Worm (Caenorhabditis elegans): ENCODE measurements around the gene srt-73.

DNA sequence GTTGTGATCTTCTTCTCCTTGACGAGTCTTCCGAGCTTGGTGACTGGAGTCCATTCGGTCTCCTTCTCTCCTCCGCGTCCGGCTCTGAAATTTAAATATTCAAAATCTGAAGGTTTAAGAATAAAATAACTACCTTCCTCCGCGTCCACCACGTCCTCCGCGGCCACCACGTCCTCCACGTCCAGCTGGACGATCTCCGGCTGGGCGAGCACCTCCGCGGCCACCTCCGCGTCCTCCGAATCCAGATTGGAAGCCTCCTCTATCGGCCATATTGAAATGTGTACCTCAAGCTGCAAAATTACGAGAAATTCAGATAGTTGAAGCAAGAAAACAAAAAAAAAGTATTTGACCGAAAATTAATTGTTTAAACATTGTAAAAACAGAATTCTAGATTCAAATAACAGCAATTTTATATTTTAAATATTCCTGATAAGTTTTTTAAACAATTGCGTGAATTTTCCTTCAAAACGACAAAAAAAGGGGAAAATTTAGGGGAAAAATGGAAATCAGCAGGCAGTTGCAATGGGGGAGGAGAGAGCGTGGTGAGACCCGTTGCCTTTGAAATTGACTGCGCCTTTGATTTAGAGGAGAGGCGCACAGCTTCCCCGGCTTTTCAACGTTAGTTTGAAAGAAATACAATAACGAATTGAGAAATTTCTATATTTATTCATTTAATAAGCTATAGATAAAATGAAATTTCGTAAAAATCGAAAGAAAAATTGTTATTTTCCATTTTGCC, 47.2 kb downstream of the srt-73 start, which contains the start of gene rps-2:
- TF ChIP-seq T22C8.4 (GFP tag; IDR thresholded peaks at IDR 0.05) (no peak), flt-1 (GFP tag; IDR thresholded peaks at IDR 0.05) (no peak), klf-2 (GFP tag; conservative IDR thresholded peaks at IDR 0.05) (no peak)

All from whole organism, midembryonic.